Worm (Caenorhabditis elegans) whole organism, L3 larva: ENCODE data around the gene nhr-212.

Experiments
- ama-1 ChIP-seq: fragments of 150-350 bp; optimal IDR thresholded peaks from 2 replicates; lab custom pipeline; 2018
- nhr-25 ChIP-seq: sonication (generic microtip); optimal IDR thresholded peaks from 2 replicates; lab custom pipeline; 2017; ENCODE audit warnings: missing biosample characterization, missing genetic modification characterization

DNA sequence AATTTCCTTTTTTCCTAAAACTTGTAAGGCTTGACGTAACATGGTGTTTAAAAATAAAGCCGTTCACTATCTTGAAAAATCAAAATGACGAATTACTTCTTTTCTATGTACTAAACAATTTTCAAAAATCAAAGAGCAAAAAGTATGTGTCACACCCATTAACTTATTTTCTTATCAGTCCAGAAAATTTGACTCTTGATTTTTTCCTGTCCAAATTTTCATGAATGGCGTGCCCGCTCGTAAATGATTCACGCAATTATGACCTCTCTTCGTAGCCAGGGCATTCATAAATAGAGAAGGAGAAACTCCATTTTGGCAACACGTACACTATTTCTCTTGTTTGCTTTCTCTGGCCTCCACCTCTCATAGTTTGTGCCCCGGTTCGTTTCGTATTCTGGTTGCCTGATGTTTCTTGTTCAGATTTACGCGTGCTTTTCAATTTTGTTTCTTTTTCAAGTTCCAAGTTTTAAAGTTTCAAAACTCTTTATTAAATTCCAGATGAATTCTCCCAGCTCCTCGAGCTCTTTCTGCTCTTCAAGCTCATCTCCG lies 6.9 kb upstream of the nhr-212 start, which contains the start of gene nhr-55:
- no peak for TF ChIP-seq nhr-25 (tag; lab: Kevin White, UChicago)
- TF ChIP-seq ama-1 = no peak
